Worm (Caenorhabditis elegans): Measurements from ENCODE around the gene srv-4.

srv-4 gene

ce11 chrIV:4301202-4301601, 13.0 kb upstream of the srv-4 start, which contains the start of gene lgc-22:
Gene lgc-22, plus strand, starts transcription at chrIV:4301306.
- no peak for TF ChIP-seq Y55F3AM.14 (GFP tag; optimal IDR thresholded peaks at IDR 0.05)
- TF ChIP-seq crh-2 (tag; optimal IDR thresholded peaks at IDR 0.05), result no peak
- no peak for TF ChIP-seq sma-9 (GFP tag; optimal IDR thresholded peaks at IDR 0.05)
- no peak for TF ChIP-seq sma-9 (tag; optimal IDR thresholded peaks at IDR 0.05)
- no peak for TF ChIP-seq blmp-1 (tag; optimal IDR thresholded peaks at IDR 0.05; ENCODE audit: insufficient read depth)
- no peak for TF ChIP-seq unc-55 (GFP tag; optimal IDR thresholded peaks at IDR 0.05)
- TF ChIP-seq aly-2 (tag; optimal IDR thresholded peaks at IDR 0.05), result no peak
- TF ChIP-seq skn-1 (tag; optimal IDR thresholded peaks at IDR 0.05), result no peak
- no peak for TF ChIP-seq ceh-16 (tag; optimal IDR thresholded peaks at IDR 0.05)
- TF ChIP-seq lin-11 (tag; optimal IDR thresholded peaks at IDR 0.05), result no peak
- TF ChIP-seq nhr-11 (tag; optimal IDR thresholded peaks at IDR 0.05), result no peak
- TF ChIP-seq ztf-4 (tag; optimal IDR thresholded peaks at IDR 0.05), result no peak
- no peak for TF ChIP-seq alr-1 (tag; optimal IDR thresholded peaks at IDR 0.05)
- no peak for TF ChIP-seq gmeb-1 (tag; optimal IDR thresholded peaks at IDR 0.05)
- no peak for TF ChIP-seq lin-13 (GFP tag; optimal IDR thresholded peaks at IDR 0.05)

- TF ChIP-seq egl-27 (tag; optimal IDR thresholded peaks at IDR 0.05) (no peak), nhr-25 (tag; optimal IDR thresholded peaks at IDR 0.05) (peak; percentile 44), nhr-21 (tag; optimal IDR thresholded peaks at IDR 0.05) (peak; percentile 30)
Observed at ce11 chrIV:4299994-4300393, 11.8 kb upstream of the srv-4 start.

ce11 chrIV:4298983-4299382, 10.8 kb upstream of the srv-4 start, which contains the start of gene F15E6.9:
Gene F15E6.9, minus strand, starts transcription at chrIV:4299083.
- TF ChIP-seq dmd-4 (tag; optimal IDR thresholded peaks at IDR 0.05) (no peak), elt-1 (tag; optimal IDR thresholded peaks at IDR 0.05) (no peak), lin-39 (tag; optimal IDR thresholded peaks at IDR 0.05) (no peak), ztf-4 (tag; optimal IDR thresholded peaks at IDR 0.05) (no peak), alr-1 (tag; optimal IDR thresholded peaks at IDR 0.05) (no peak), nhr-23 (tag; optimal IDR thresholded peaks at IDR 0.05) (no peak), nhr-129 (tag; optimal IDR thresholded peaks at IDR 0.05) (no peak), elt-3 (tag; optimal IDR thresholded peaks at IDR 0.05) (no peak), peb-1 (tag; optimal IDR thresholded peaks at IDR 0.05) (no peak), crh-2 (tag; optimal IDR thresholded peaks at IDR 0.05) (no peak), lsy-2 (tag; optimal IDR thresholded peaks at IDR 0.05) (no peak), blmp-1 (tag; optimal IDR thresholded peaks at IDR 0.05; ENCODE audit: insufficient read depth) (no peak), unc-39 (tag; optimal IDR thresholded peaks at IDR 0.05) (no peak), C34F6.9 (tag; optimal IDR thresholded peaks at IDR 0.05) (no peak), ztf-11 (tag; optimal IDR thresholded peaks at IDR 0.05) (no peak), nhr-6 (tag; optimal IDR thresholded peaks at IDR 0.05) (no peak)

ce11 chrIV:4294552-4294951, 6.3 kb upstream of the srv-4 start, which contains the start of gene F15E6.3:
Gene F15E6.3, plus strand, starts transcription at chrIV:4294895.
- TF ChIP-seq dmd-4 (tag; optimal IDR thresholded peaks at IDR 0.05) (no peak), ztf-1 (GFP tag; conservative IDR thresholded peaks at IDR 0.05) (no peak), gmeb-1 (tag; optimal IDR thresholded peaks at IDR 0.05) (peak; percentile 23), nhr-25 (tag; optimal IDR thresholded peaks at IDR 0.05) (peak; percentile 72), sma-3 (GFP tag; optimal IDR thresholded peaks at IDR 0.05) (peak; percentile 85), mbf-1 (tag; optimal IDR thresholded peaks at IDR 0.05) (no peak), sma-9 (GFP tag; optimal IDR thresholded peaks at IDR 0.05) (peak; percentile 78), sma-9 (tag; optimal IDR thresholded peaks at IDR 0.05) (no peak), nhr-129 (tag; optimal IDR thresholded peaks at IDR 0.05) (peak; percentile 18), nhr-21 (tag; optimal IDR thresholded peaks at IDR 0.05) (peak; percentile 72), C34F6.9 (tag; optimal IDR thresholded peaks at IDR 0.05) (no peak)

- TF ChIP-seq crh-2 (tag; optimal IDR thresholded peaks at IDR 0.05), result no peak
- no peak for TF ChIP-seq zag-1 (tag; optimal IDR thresholded peaks at IDR 0.05)
- no peak for TF ChIP-seq lsy-2 (tag; optimal IDR thresholded peaks at IDR 0.05)
- TF ChIP-seq unc-55 (GFP tag; optimal IDR thresholded peaks at IDR 0.05), result no peak
- no peak for TF ChIP-seq gmeb-1 (tag; optimal IDR thresholded peaks at IDR 0.05)
- no peak for TF ChIP-seq lin-11 (tag; optimal IDR thresholded peaks at IDR 0.05)
- no peak for TF ChIP-seq R02D3.7 (tag; optimal IDR thresholded peaks at IDR 0.05)
- TF ChIP-seq lin-13 (GFP tag; optimal IDR thresholded peaks at IDR 0.05), result no peak
- no peak for TF ChIP-seq ztf-1 (GFP tag; conservative IDR thresholded peaks at IDR 0.05)
- no peak for TF ChIP-seq sem-4 (tag; optimal IDR thresholded peaks at IDR 0.05)
- TF ChIP-seq skn-1 (tag; optimal IDR thresholded peaks at IDR 0.05), result no peak
- no peak for TF ChIP-seq mdl-1 (tag; optimal IDR thresholded peaks at IDR 0.05)
- TF ChIP-seq egl-27 (tag; optimal IDR thresholded peaks at IDR 0.05), result no peak
- no peak for TF ChIP-seq F13H6.1 (tag; optimal IDR thresholded peaks at IDR 0.05)
- TF ChIP-seq Y55F3AM.14 (GFP tag; optimal IDR thresholded peaks at IDR 0.05), result no peak
- no peak for TF ChIP-seq elt-3 (tag; optimal IDR thresholded peaks at IDR 0.05)
- no peak for TF ChIP-seq nhr-10 (tag; optimal IDR thresholded peaks at IDR 0.05)
- TF ChIP-seq sma-3 (GFP tag; optimal IDR thresholded peaks at IDR 0.05), result no peak
- no peak for TF ChIP-seq dmd-4 (tag; optimal IDR thresholded peaks at IDR 0.05)
- TF ChIP-seq nhr-12 (tag; optimal IDR thresholded peaks at IDR 0.05), result no peak
Observed at ce11 chrIV:4292569-4292968, 4.3 kb upstream of the srv-4 start, which contains the start of gene F15E6.10. Gene F15E6.10, plus strand, starts transcription at chrIV:4292869.
